Fruit fly (Drosophila melanogaster) whole organism, embryonic: ENCODE measurements around the gene scrt.

Experiments used
- Atf-2 ChIP-seq: fragments of 200-800 bp; sonication (Bioruptor generic); optimal IDR thresholded peaks from 2 replicates; lab custom pipeline; 2016; ENCODE audit warnings: missing biosample characterization, missing genetic modification characterization
- CG10209 ChIP-seq: fragments of 200-800 bp; sonication (Bioruptor generic); optimal IDR thresholded peaks from 3 replicates; lab custom pipeline; 2017; ENCODE audit warnings: missing biosample characterization, mild to moderate bottlenecking, missing genetic modification characterization, missing genetic modification reagents
- CG10654 ChIP-seq: fragments of 200-800 bp; sonication (Bioruptor generic); optimal IDR thresholded peaks from 2 replicates; lab custom pipeline; 2016; ENCODE audit warnings: missing biosample characterization, missing genetic modification characterization
- CG11085 ChIP-seq: fragments of 200-800 bp; sonication (Bioruptor generic); IDR thresholded peaks from 2 replicates; pipeline ENCODE4 v1.3.6; 2022; ENCODE audit warnings: missing biosample characterization, missing genetic modification characterization
- CG11398 ChIP-seq: fragments of 200-800 bp; sonication (Bioruptor generic); optimal IDR thresholded peaks from 2 replicates; lab custom pipeline; 2016; ENCODE audit warnings: missing biosample characterization, missing genetic modification characterization
- CG13287 ChIP-seq: fragments of 200-800 bp; sonication (Bioruptor generic); IDR thresholded peaks from 2 replicates; pipeline ENCODE4 v1.3.6; 2022; ENCODE audit warnings: missing biosample characterization, missing genetic modification characterization; ENCODE audit not compliant: partially characterized antibody
- CG15269 ChIP-seq: fragments of 200-800 bp; sonication (Bioruptor generic); optimal IDR thresholded peaks from 2 replicates; lab custom pipeline; 2018; ENCODE audit warnings: missing biosample characterization, mild to moderate bottlenecking, missing genetic modification characterization, moderate library complexity
- CG17361 ChIP-seq: fragments of 200-800 bp; sonication (Bioruptor generic); IDR thresholded peaks from 3 replicates; pipeline ENCODE4 v1.3.6; 2022; ENCODE audit warnings: missing biosample characterization, missing genetic modification characterization
- CG2199 ChIP-seq: fragments of 200-800 bp; sonication (Bioruptor generic); IDR thresholded peaks from 3 replicates; pipeline ENCODE4 v1.3.6; 2022; ENCODE audit warnings: missing biosample characterization, missing genetic modification characterization
- CG33213 ChIP-seq: fragments of 200-800 bp; sonication (Bioruptor generic); optimal IDR thresholded peaks from 3 replicates; lab custom pipeline; 2016; ENCODE audit warnings: missing biosample characterization, missing genetic modification characterization
- CG34376 ChIP-seq: fragments of 200-800 bp; sonication (Bioruptor generic); optimal IDR thresholded peaks from 2 replicates; lab custom pipeline; 2018; ENCODE audit warnings: missing biosample characterization, mild to moderate bottlenecking, missing genetic modification characterization
- CG42726 ChIP-seq: fragments of 200-800 bp; sonication (Bioruptor generic); IDR thresholded peaks from 2 replicates; pipeline ENCODE4 v1.3.6; 2022; ENCODE audit warnings: missing biosample characterization, missing genetic modification characterization; ENCODE audit not compliant: partially characterized antibody
- CG4282 ChIP-seq: fragments of 200-800 bp; sonication (Bioruptor generic); optimal IDR thresholded peaks from 2 replicates; lab custom pipeline; 2016; ENCODE audit warnings: missing biosample characterization, missing genetic modification characterization
- CG4854 ChIP-seq: fragments of 200-800 bp; sonication (Bioruptor generic); optimal IDR thresholded peaks from 2 replicates; lab custom pipeline; 2016; ENCODE audit warnings: missing biosample characterization, missing genetic modification characterization, inconsistent platforms
- CG6254 ChIP-seq: fragments of 200-800 bp; sonication (Bioruptor generic); optimal IDR thresholded peaks from 3 replicates; lab custom pipeline; 2017; ENCODE audit warnings: mild to moderate bottlenecking, missing biosample characterization, missing genetic modification reagents, missing genetic modification characterization
- CG6791 ChIP-seq: fragments of 200-800 bp; sonication (Bioruptor generic); IDR thresholded peaks from 3 replicates; pipeline ENCODE4 v1.3.6; 2022; ENCODE audit warnings: missing biosample characterization, missing genetic modification characterization; ENCODE audit not compliant: partially characterized antibody
- CG9215 ChIP-seq: fragments of 200-800 bp; sonication (Bioruptor generic); IDR thresholded peaks from 2 replicates; pipeline ENCODE4 v1.3.6; 2022; ENCODE audit warnings: missing biosample characterization, missing genetic modification characterization
- CG9727 ChIP-seq: fragments of 200-800 bp; sonication (Bioruptor generic); optimal IDR thresholded peaks from 3 replicates; lab custom pipeline; 2017; ENCODE audit warnings: missing biosample characterization, mild to moderate bottlenecking, missing genetic modification characterization
- D19B ChIP-seq: fragments of 200-800 bp; sonication (Bioruptor generic); optimal IDR thresholded peaks from 2 replicates; lab custom pipeline; 2017; ENCODE audit warnings: missing biosample characterization, mild to moderate bottlenecking, missing genetic modification characterization
- Dip3 ChIP-seq: fragments of 200-800 bp; sonication (Bioruptor generic); optimal IDR thresholded peaks from 3 replicates; lab custom pipeline; 2016; ENCODE audit warnings: missing biosample characterization, missing genetic modification characterization
- Dp ChIP-seq: fragments of 200-800 bp; sonication (Bioruptor generic); optimal IDR thresholded peaks from 2 replicates; lab custom pipeline; 2018; ENCODE audit warnings: missing biosample characterization, mild to moderate bottlenecking, missing genetic modification characterization, moderate library complexity
- ERR ChIP-seq: fragments of 200-800 bp; sonication (Bioruptor generic); optimal IDR thresholded peaks from 2 replicates; lab custom pipeline; 2016; ENCODE audit warnings: missing biosample characterization, missing genetic modification characterization
- Gug ChIP-seq: fragments of 200-800 bp; sonication (Bioruptor generic); IDR thresholded peaks from 4 replicates; pipeline ENCODE4 v1.3.6; 2022; ENCODE audit warnings: missing biosample characterization, missing genetic modification characterization
- HLH4C ChIP-seq: fragments of 200-800 bp; sonication (Bioruptor generic); IDR thresholded peaks from 3 replicates; pipeline ENCODE4 v1.3.6; 2022; ENCODE audit warnings: missing biosample characterization, missing genetic modification characterization; ENCODE audit not compliant: partially characterized antibody
- Jarid2 ChIP-seq: fragments of 200-800 bp; sonication (Bioruptor generic); optimal IDR thresholded peaks from 3 replicates; lab custom pipeline; 2017; ENCODE audit warnings: mild to moderate bottlenecking, missing biosample characterization, missing genetic modification reagents, missing genetic modification characterization
- Max ChIP-seq: fragments of 200-800 bp; sonication (Bioruptor generic); optimal IDR thresholded peaks from 2 replicates; lab custom pipeline; 2016; ENCODE audit warnings: missing biosample characterization, mild to moderate bottlenecking, missing genetic modification characterization
- Meics ChIP-seq: fragments of 200-800 bp; sonication (Bioruptor generic); optimal IDR thresholded peaks from 2 replicates; lab custom pipeline; 2017; ENCODE audit warnings: missing biosample characterization, mild to moderate bottlenecking, missing genetic modification characterization
- NC2α ChIP-seq: fragments of 200-800 bp; sonication (Bioruptor generic); optimal IDR thresholded peaks from 2 replicates; lab custom pipeline; 2016; ENCODE audit warnings: missing biosample characterization, missing genetic modification characterization
- NK7.1 ChIP-seq: fragments of 200-800 bp; sonication (Bioruptor generic); optimal IDR thresholded peaks from 3 replicates; lab custom pipeline; 2016; ENCODE audit warnings: missing biosample characterization, missing genetic modification characterization
- Trl ChIP-seq, 3 experiments: fragments of >200 bp in 2 of 3; fragments of 200-800 bp in 1 of 3; sonication (Bioruptor generic) in 1 of 3; optimal IDR thresholded peaks; 2 replicates in 1 of 3; 3 replicates in 2 of 3; lab custom pipeline; 2016 to 2017; ENCODE audit warnings: missing biosample characterization in 1 of 3, missing genetic modification characterization in 1 of 3
- Usf ChIP-seq: fragments of 200-800 bp; sonication (Bioruptor generic); optimal IDR thresholded peaks from 2 replicates; lab custom pipeline; 2017; ENCODE audit warnings: missing genotype, missing biosample characterization, missing genetic modification characterization
- ase ChIP-seq: fragments of 200-800 bp; sonication (Bioruptor generic); IDR thresholded peaks from 3 replicates; pipeline ENCODE4 v1.3.6; 2022; ENCODE audit warnings: missing biosample characterization, missing genetic modification characterization
- ash1 ChIP-seq: fragments of 200-800 bp; sonication (Bioruptor generic); optimal IDR thresholded peaks from 2 replicates; lab custom pipeline; 2018; ENCODE audit warnings: missing biosample characterization, mild to moderate bottlenecking, missing genetic modification characterization
- bsh ChIP-seq, 2 experiments: fragments of 200-800 bp; sonication (Bioruptor generic); optimal IDR thresholded peaks; 2 replicates each; lab custom pipeline; 2017 to 2018; ENCODE audit warnings: mild to moderate bottlenecking in 2 of 2, missing biosample characterization in 2 of 2, missing genetic modification characterization in 2 of 2, moderate library complexity in 1 of 2
- cad ChIP-seq: fragments of >200 bp; optimal IDR thresholded peaks from 2 replicates; lab custom pipeline; 2017; ENCODE audit warnings: missing biosample characterization, missing genetic modification characterization
- cas ChIP-seq: fragments of 200-800 bp; sonication (Bioruptor generic); IDR thresholded peaks from 2 replicates; pipeline ENCODE4 v1.3.6; 2022; ENCODE audit warnings: missing biosample characterization, missing genetic modification characterization
- da ChIP-seq: fragments of 200-800 bp; sonication (Bioruptor generic); optimal IDR thresholded peaks from 2 replicates; lab custom pipeline; 2016; ENCODE audit warnings: missing biosample characterization, missing genetic modification characterization
- en ChIP-seq: fragments of 200-800 bp; sonication (Bioruptor generic); optimal IDR thresholded peaks from 2 replicates; lab custom pipeline; 2016; ENCODE audit warnings: missing biosample characterization, missing genetic modification characterization
- esg ChIP-seq: fragments of 200-800 bp; sonication (Bioruptor generic); conservative IDR thresholded peaks from 2 replicates; pipeline ENCODE4 v1.3.6; 2022; ENCODE audit warnings: missing biosample characterization, missing genetic modification characterization
- grn ChIP-seq: fragments of 200-800 bp; sonication (Bioruptor generic); optimal IDR thresholded peaks from 3 replicates; lab custom pipeline; 2017; ENCODE audit warnings: missing biosample characterization, missing genetic modification characterization
- ind ChIP-seq: fragments of 200-800 bp; sonication (Bioruptor generic); optimal IDR thresholded peaks from 3 replicates; lab custom pipeline; 2016; ENCODE audit warnings: missing biosample characterization, missing genetic modification characterization
- insv ChIP-seq, 2 experiments: fragments of 200-800 bp; sonication (Bioruptor generic); optimal IDR thresholded peaks; 3 replicates each; lab custom pipeline; 2016 to 2018; ENCODE audit warnings: missing biosample characterization in 2 of 2, missing genetic modification characterization in 2 of 2
- ken ChIP-seq: fragments of 200-800 bp; sonication (Bioruptor generic); IDR thresholded peaks from 3 replicates; pipeline ENCODE4 v1.3.6; 2022; ENCODE audit warnings: missing biosample characterization, missing genetic modification characterization
- klu ChIP-seq: fragments of 200-800 bp; sonication (Bioruptor generic); IDR thresholded peaks from 2 replicates; pipeline ENCODE4 v1.3.6; 2022; ENCODE audit warnings: missing biosample characterization, missing genetic modification characterization
- nerfin-1 ChIP-seq: fragments of 200-800 bp; sonication (Bioruptor generic); optimal IDR thresholded peaks from 3 replicates; lab custom pipeline; 2019; ENCODE audit warnings: missing biosample characterization, mild to moderate bottlenecking, missing genetic modification characterization, moderate library complexity
- p53 ChIP-seq: fragments of 200-800 bp; sonication (Bioruptor generic); optimal IDR thresholded peaks from 2 replicates; lab custom pipeline; 2016; ENCODE audit warnings: missing biosample characterization, missing genetic modification characterization
- ro ChIP-seq: fragments of 200-800 bp; sonication (Bioruptor generic); IDR thresholded peaks from 2 replicates; pipeline ENCODE4 v1.3.6; 2022; ENCODE audit warnings: missing biosample characterization, missing genetic modification characterization
- tgo ChIP-seq: fragments of 200-800 bp; sonication (Bioruptor generic); IDR thresholded peaks from 3 replicates; pipeline ENCODE4 v1.3.6; 2022; ENCODE audit warnings: missing biosample characterization, missing genetic modification characterization
- toy ChIP-seq: fragments of 200-800 bp; sonication (Bioruptor generic); IDR thresholded peaks from 2 replicates; pipeline ENCODE4 v1.3.6; 2022; ENCODE audit warnings: missing biosample characterization, missing genetic modification characterization
- unpg ChIP-seq: fragments of 200-800 bp; sonication (Bioruptor generic); optimal IDR thresholded peaks from 3 replicates; lab custom pipeline; 2018; ENCODE audit warnings: missing biosample characterization, mild to moderate bottlenecking, missing genetic modification characterization, moderate library complexity
- zen2 ChIP-seq: fragments of 200-800 bp; sonication (Bioruptor generic); IDR thresholded peaks from 3 replicates; pipeline ENCODE4 v1.3.6; 2022; ENCODE audit warnings: missing biosample characterization, missing genetic modification characterization; ENCODE audit not compliant: partially characterized antibody

The scrt gene

dm6 chr3L:4016754-4017153 is 33.1 kb downstream of the scrt start (continued):
- TF ChIP-seq CG9727 (GFP tag; lab: Kevin White, UChicago) (peak; percentile 68), insv (GFP tag; optimal IDR thresholded peaks at IDR 0.05; lab: Kevin White, UChicago) (no peak), cad (GFP tag; lab: Kevin White, UChicago) (no peak), toy (GFP tag; lab: Robert Waterston, UW) (no peak), CG10654 (peak; percentile 61), tgo (GFP tag; lab: Robert Waterston, UW) (peak; percentile 59), bsh (GFP tag; optimal IDR thresholded peaks at IDR 0.05; lab: Kevin White, UChicago) (peak in 1 of 2 experiments; percentile 87), CG6254 (GFP tag; lab: Kevin White, UChicago) (peak; percentile 66), CG34376 (GFP tag; lab: Kevin White, UChicago) (no peak), CG10209 (GFP tag; lab: Kevin White, UChicago) (peak; percentile 47), CG4282 (GFP tag; lab: Kevin White, UChicago) (no peak), ken (GFP tag; lab: Robert Waterston, UW) (peak; percentile 75), en (peak; percentile 17), Meics (GFP tag; lab: Kevin White, UChicago) (no peak), Dip3 (GFP tag; lab: Kevin White, UChicago) (no peak), Atf-2 (GFP tag; lab: Kevin White, UChicago) (peak; percentile 32), unpg (GFP tag; lab: Kevin White, UChicago) (peak; percentile 73), nerfin-1 (tag; lab: Kevin White, UChicago) (peak; percentile 56), zen2 (GFP tag; lab: Robert Waterston, UW) (no peak), CG6791 (GFP tag; lab: Robert Waterston, UW) (no peak), da (GFP tag; lab: Kevin White, UChicago) (peak; percentile 12), CG15269 (tag; lab: Kevin White, UChicago) (peak; percentile 29), p53 (GFP tag; lab: Kevin White, UChicago) (peak; percentile 0), NK7.1 (GFP tag; lab: Kevin White, UChicago) (no peak), esg (peak; percentile 60; the same call in 1 of the 2 replicates), ash1 (GFP tag; lab: Kevin White, UChicago) (no peak), Trl (optimal IDR thresholded peaks at IDR 0.05; lab: Kevin White, UChicago) (no peak), Trl (GFP tag; optimal IDR thresholded peaks at IDR 0.05; lab: Kevin White, UChicago) (peak; percentile 60), Dp (GFP tag; lab: Kevin White, UChicago) (no peak), HLH4C (GFP tag; lab: Robert Waterston, UW) (no peak), CG33213 (peak; percentile 39), Gug (GFP tag; lab: Robert Waterston, UW) (peak; percentile 75; the same call in 3 of the 4 replicates), CG11085 (no peak), grn (GFP tag; lab: Kevin White, UChicago) (no peak), Usf (GFP tag; lab: Kevin White, UChicago) (peak; percentile 33), CG13287 (GFP tag; lab: Robert Waterston, UW) (no peak), CG42726 (no peak), CG2199 (GFP tag; lab: Robert Waterston, UW) (peak; percentile 28; the same call in 1 of the 3 replicates), ERR (no peak), Max (GFP tag; lab: Kevin White, UChicago) (no peak), ro (GFP tag; lab: Robert Waterston, UW) (no peak; the same call in 1 of the 2 replicates), CG11398 (GFP tag; lab: Kevin White, UChicago) (peak; percentile 26), CG4854 (GFP tag; lab: Kevin White, UChicago) (no peak), ind (GFP tag; lab: Kevin White, UChicago) (peak; percentile 58), klu (peak; percentile 37; the same call in 1 of the 2 replicates), NC2α (GFP tag; lab: Kevin White, UChicago) (no peak), D19B (no peak), ase (GFP tag; lab: Robert Waterston, UW) (peak; percentile 58; the same call in 1 of the 3 replicates), cas (GFP tag; lab: Robert Waterston, UW) (no peak), Jarid2 (GFP tag; lab: Kevin White, UChicago) (no peak), CG17361 (GFP tag; lab: Robert Waterston, UW) (peak; percentile 64), CG9215 (GFP tag; lab: Robert Waterston, UW) (no peak)
